Worm (Caenorhabditis elegans): Measurements from ENCODE around the gene Y9C2UA.1.

Y9C2UA.1 gene

DNA sequence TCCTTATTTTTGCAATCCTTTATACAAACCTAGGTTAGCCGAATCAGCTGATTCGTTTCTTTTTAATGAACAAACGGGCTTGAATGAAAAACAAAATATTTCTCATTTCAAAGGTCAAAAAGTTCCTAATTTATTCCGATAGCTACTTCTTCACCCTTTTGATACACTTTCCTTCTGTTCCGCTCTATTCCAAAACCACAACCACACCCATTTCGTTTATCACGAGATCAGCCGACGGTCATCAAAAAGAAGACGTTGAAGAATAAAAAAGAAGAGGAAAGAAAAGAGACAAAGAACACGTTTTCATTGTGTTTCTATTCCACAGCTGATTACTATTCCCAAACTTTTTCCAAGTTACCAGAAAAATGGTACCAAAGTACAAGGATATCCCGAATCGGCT lies 8.6 kb downstream of the Y9C2UA.1 start:
- TF ChIP-seq unc-62 (GFP tag; optimal IDR thresholded peaks at IDR 0.05) = no peak

DNA sequence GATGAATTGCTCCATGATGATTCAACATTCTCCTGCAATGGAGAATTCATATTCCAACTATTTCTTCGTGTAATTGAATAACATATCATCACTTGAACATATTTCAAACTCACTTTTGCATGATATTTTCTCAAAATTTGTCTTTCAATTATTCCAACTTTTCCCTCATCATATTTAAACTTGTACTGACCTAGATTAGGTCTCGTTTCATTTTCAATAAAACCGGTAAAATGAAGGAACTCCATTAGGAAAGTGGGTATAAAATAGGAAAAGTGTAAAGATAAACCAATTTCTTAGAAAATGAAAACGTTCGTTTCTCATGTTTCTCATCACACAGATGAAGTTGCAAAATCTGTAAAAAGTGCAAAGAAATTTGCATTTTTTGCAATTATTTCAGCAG lies 12.8 kb downstream of the Y9C2UA.1 start, which contains the start of gene col-78:
TSS of gene col-78 (plus strand) at position 301 of the 400 bp plus-strand sequence.
- TF ChIP-seq unc-62 (GFP tag; optimal IDR thresholded peaks at IDR 0.05) = no peak

- TF ChIP-seq unc-62 (GFP tag; optimal IDR thresholded peaks at IDR 0.05) = no peak
These were observed 14.9 kb downstream of the Y9C2UA.1 start for ce11 chrII:9154339-9154738.

ce11 chrII:9156277-9156676 lies 16.8 kb downstream of the Y9C2UA.1 start:
- TF ChIP-seq unc-62 (GFP tag; optimal IDR thresholded peaks at IDR 0.05) = no peak

DNA sequence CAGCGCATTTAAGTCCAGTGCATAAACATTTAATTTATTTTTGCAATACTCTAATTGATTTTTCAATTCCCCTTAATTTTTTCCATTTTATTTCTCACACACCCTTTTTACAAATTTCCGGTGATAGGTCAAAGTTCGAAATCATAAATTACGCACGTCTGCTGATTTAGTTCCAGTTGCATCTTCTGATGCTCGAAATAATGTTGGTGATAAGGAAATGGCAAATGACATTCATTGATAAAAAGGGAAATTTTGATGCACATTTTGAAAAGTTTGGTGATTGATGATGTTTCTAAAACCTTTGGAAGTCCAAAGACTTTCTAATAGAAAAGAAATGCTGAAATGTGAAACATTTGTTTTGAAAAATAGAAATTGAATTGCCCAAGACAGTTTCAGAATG lies 17.7 kb downstream of the Y9C2UA.1 start:
- no peak for TF ChIP-seq unc-62 (GFP tag; optimal IDR thresholded peaks at IDR 0.05)

DNA sequence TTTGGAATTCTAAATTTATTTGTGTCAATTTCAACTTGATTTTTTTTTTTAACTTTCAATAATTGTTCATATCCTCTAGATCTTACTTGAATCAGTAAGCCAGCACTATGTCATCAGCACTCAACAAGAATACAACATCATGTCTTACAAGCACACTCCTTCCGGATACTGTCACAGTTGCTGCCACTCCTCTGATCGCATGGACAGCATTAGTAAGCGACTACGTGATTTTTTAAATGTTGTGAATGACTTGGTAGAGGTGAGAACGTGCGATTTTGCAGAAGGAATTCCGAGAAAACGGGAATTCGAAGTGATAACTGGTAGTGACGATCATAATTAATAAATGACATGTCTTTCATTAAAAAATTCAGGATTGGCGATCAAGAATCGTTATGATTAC lies 18.6 kb downstream of the Y9C2UA.1 start, which contains the start of gene oac-54:
TSS of gene oac-54 (plus strand) at position 83 of the 400 bp plus-strand sequence.
- TF ChIP-seq unc-62 (GFP tag; optimal IDR thresholded peaks at IDR 0.05) = no peak

ce11 chrII:9160197-9160806 lies 20.9 kb downstream of the Y9C2UA.1 start:
- no peak for TF ChIP-seq unc-62 (GFP tag; optimal IDR thresholded peaks at IDR 0.05)

ce11 chrII:9161023-9161422 lies 21.6 kb downstream of the Y9C2UA.1 start, which contains the start of gene rhy-1:
Gene rhy-1, plus strand, starts transcription at chrII:9161379.
- TF ChIP-seq unc-62 (GFP tag; optimal IDR thresholded peaks at IDR 0.05) = no peak

DNA sequence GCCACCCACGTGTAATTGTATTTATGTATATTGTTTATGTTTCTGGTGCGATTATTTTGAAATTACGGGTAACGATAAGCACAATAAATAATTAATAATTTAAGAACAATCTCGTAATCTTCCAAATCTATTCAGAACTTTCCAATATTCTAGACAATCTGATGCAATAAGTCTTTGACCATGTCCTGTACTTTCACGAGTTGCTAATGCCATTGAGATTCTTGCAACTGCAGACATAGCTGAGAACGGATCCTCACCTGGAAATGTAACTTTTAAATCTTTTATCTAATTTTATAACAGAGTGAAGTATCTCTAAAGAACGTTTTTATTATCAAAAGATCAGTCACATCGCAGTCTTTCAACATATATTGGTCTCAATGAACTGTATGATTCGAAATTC lies 23.9 kb downstream of the Y9C2UA.1 start:
- no peak for TF ChIP-seq unc-62 (GFP tag; optimal IDR thresholded peaks at IDR 0.05)

ce11 chrII:9165762-9166460 lies 26.5 kb downstream of the Y9C2UA.1 start, which contains the start of gene W07A12.8:
Gene W07A12.8, minus strand, starts transcription at chrII:9165812.
- TF ChIP-seq unc-62 (GFP tag; optimal IDR thresholded peaks at IDR 0.05) = no peak

- no peak for TF ChIP-seq unc-62 (GFP tag; optimal IDR thresholded peaks at IDR 0.05)
These were observed 28.3 kb downstream of the Y9C2UA.1 start, which contains the start of gene T23G7.3 for ce11 chrII:9167730-9168129. Gene T23G7.3, minus strand, starts transcription at chrII:9167830.

ce11 chrII:9169450-9169960 lies 30.1 kb downstream of the Y9C2UA.1 start, which contains the start of gene dpl-1:
Gene dpl-1, plus strand, starts transcription at chrII:9169910.
- no peak for TF ChIP-seq unc-62 (GFP tag; optimal IDR thresholded peaks at IDR 0.05)

ce11 chrII:9170048-9170447 lies 30.6 kb downstream of the Y9C2UA.1 start:
- TF ChIP-seq unc-62 (GFP tag; optimal IDR thresholded peaks at IDR 0.05) = no peak

DNA sequence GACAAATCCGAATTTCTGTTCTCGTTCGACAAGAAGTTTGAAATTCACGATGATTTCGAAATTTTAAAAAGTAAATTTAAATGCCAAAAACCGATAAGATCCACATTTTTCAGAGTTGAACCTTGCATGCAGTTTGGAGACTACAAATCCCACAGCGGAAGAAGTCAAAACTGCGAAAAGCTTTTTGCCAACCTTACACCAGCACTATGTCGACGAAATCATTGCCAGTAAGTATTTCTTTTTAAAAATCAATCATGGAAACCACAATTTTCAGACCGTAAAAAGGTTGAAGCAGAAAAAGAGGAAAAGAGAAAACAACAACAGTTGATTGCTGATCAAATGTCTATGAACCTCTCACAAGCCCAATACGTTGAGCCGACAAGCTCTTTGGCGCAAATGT lies 31.4 kb downstream of the Y9C2UA.1 start:
- TF ChIP-seq unc-62 (GFP tag; optimal IDR thresholded peaks at IDR 0.05) = no peak

DNA sequence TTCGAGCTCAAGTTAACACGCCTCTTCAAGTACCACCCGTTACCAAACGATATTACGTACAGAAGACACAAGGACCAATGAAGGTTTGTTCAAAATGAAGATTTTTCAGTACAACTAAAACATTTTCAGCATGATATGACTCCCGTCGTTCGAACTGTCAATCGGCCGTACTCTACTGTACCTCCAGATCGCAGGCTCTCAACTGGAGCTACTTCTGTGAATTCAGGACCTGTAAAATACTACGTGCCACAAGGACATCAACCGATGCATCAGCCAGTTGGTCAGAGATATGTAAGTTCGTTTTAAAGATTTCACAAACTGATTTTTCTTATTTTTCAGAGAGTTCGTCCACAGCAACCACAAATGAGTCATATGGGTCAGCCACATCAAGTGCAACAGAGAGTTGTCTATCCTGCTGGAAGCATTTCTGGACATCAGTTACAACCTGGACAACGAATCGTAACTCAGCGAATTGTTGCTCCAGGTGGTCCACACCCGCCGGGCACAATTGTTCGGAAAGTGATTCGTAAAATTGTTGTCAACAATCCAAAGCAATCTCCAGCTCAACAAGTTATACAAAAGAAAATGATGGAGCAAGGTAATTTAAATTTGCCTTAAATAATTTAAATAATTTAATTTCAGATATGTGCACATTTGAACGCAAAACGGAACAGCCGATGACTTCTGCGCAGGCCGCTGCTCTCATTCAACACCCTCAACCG lies 32.2 kb downstream of the Y9C2UA.1 start:
- TF ChIP-seq unc-62 (GFP tag; optimal IDR thresholded peaks at IDR 0.05) = no peak

DNA sequence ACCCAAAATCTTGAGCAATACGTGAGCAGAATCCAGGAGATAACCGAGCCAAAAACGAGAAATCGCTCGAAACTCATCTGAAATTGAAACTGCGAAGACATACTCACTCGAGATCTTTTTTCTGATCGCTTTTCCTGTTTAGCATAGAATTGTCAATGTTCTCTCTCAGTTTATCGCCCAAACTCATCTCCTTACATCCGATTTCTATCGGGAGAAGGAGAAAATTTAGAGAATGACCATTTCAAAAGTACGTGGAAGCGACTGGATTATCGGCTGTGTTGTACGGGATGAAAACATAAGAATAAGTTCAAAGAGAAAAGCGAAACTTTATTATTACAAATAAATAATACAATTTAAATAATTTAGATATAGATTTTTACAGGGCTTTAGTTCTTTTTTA lies 33.4 kb downstream of the Y9C2UA.1 start, which contains the start of gene T23G7.2:
TSS of gene T23G7.2 (minus strand) at position 101 of the 400 bp plus-strand sequence.
- TF ChIP-seq unc-62 (GFP tag; optimal IDR thresholded peaks at IDR 0.05) = no peak

Data from whole organism, dauer.